Worm (Caenorhabditis elegans) whole organism, L4/young adult: Measurements from ENCODE around the gene nceh-1.

Experiments used
- W03F9.2 ChIP-seq: fragments of 150-350 bp; optimal IDR thresholded peaks from 2 replicates; lab custom pipeline; 2014; ENCODE audit warnings: missing biosample characterization, missing genetic modification characterization
- dao-5 ChIP-seq: sonication (generic microtip); optimal IDR thresholded peaks from 2 replicates; lab custom pipeline; 2016; ENCODE audit warnings: missing genotype, missing genetic modification characterization, moderate library complexity, missing compliant biosample characterization
- him-1 ChIP-seq: sonication (generic microtip); optimal IDR thresholded peaks from 2 replicates; lab custom pipeline; 2016; ENCODE audit warnings: missing genotype, missing genetic modification reagents, missing genetic modification characterization, missing compliant biosample characterization

ce11 chrV:19370189-19370588 lies 7.1 kb upstream of the nceh-1 start, which contains the start of gene Y43F8A.1:
- TF ChIP-seq him-1 (tag; lab: Kevin White, UChicago) (no peak), W03F9.2 (tag; lab: Kevin White, UChicago) (no peak), dao-5 (no peak)
